Worm (Caenorhabditis elegans): Measurements from ENCODE around the gene cyn-7.

The cyn-7 gene

DNA sequence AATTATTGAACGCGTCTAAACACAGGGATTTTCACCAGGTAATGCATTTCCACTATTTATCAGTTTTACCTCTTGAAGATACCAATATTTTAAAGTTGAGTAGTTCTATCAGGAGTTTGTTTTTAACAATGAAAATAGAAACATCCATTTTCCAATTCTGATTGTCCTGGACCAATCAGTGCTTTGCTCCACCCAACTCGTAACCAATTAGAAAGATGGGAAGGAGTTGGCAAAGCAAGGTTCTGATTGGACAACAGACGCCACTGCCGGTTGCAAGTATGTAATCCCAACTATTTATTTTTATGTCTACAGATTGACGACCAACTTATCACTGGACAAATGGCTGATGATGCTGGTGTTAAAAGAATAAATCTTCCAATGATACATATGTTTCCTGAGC, 37.0 kb downstream of the cyn-7 start:
- TF ChIP-seq hlh-1 (tag; optimal IDR thresholded peaks at IDR 0.05), result no peak
- TF ChIP-seq ham-2 (GFP tag; optimal IDR thresholded peaks at IDR 0.05), result no peak

DNA sequence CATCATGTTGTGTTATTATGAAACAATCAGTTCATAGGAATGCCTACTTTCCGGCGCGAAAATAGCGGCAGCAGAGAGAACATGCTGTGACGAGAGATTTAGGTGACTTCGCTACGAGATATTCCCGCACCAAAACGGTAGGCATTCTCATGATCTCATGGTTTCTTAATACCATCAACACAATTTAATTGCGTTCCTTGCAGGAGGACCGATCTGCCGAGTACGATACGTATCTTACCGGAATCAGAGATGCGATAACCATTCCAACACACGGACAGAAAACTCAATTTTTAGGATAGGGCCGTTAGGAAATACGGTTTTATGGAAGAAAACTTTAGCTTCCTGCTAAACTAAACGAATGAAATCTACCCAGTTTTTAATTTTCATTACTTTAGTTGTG, 38.4 kb downstream of the cyn-7 start, which contains the start of gene T09F5.1:
T09F5.1 (plus strand) TSS at position 301 of the 400 bp plus-strand sequence.
- TF ChIP-seq nhr-12 (tag; optimal IDR thresholded peaks at IDR 0.05) (no peak), elt-1 (tag; optimal IDR thresholded peaks at IDR 0.05; ENCODE audit: borderline replicate concordance, insufficient read depth) (peak; percentile 60), sptf-1 (tag; optimal IDR thresholded peaks at IDR 0.05) (no peak)

DNA sequence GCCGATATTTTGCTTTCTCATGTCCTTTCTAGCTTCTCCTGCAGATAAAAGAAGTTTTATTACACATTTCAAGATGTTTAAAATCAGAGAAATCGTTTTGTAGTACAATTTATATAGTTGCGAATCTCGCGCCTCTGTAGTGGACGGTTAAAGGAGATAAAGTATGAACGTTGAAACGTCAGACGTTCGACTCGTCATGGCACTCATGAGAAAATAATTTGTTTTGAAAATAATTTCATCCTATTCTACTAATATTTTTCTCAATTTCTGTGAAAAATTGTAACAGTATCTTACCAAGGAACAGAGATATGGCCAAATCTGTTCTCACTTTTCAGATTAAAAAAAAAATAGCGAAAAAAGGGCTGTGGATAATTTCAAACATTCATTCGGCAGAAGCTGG, 39.4 kb downstream of the cyn-7 start, which contains the start of gene T09F5.20:
T09F5.20 (minus strand) TSS at position 101 of the 400 bp plus-strand sequence.
- TF ChIP-seq mab-5 (tag; optimal IDR thresholded peaks at IDR 0.05) (no peak), hlh-1 (tag; optimal IDR thresholded peaks at IDR 0.05) (no peak), unc-62 (GFP tag; optimal IDR thresholded peaks at IDR 0.05) (no peak), bed-3 (GFP tag; optimal IDR thresholded peaks at IDR 0.05) (no peak), elt-3 (tag; optimal IDR thresholded peaks at IDR 0.05) (no peak), ces-1 (GFP tag; optimal IDR thresholded peaks at IDR 0.05) (no peak), ceh-83 (GFP tag; optimal IDR thresholded peaks at IDR 0.05) (no peak), nhr-237 (tag; optimal IDR thresholded peaks at IDR 0.05) (no peak), ztf-11 (tag; optimal IDR thresholded peaks at IDR 0.05) (no peak), snpc-4 (tag; optimal IDR thresholded peaks at IDR 0.05) (no peak), nhr-12 (tag; optimal IDR thresholded peaks at IDR 0.05) (no peak), mls-2 (tag; optimal IDR thresholded peaks at IDR 0.05) (no peak), ham-2 (GFP tag; optimal IDR thresholded peaks at IDR 0.05) (no peak), drap-1 (GFP tag; optimal IDR thresholded peaks at IDR 0.05) (no peak)

DNA sequence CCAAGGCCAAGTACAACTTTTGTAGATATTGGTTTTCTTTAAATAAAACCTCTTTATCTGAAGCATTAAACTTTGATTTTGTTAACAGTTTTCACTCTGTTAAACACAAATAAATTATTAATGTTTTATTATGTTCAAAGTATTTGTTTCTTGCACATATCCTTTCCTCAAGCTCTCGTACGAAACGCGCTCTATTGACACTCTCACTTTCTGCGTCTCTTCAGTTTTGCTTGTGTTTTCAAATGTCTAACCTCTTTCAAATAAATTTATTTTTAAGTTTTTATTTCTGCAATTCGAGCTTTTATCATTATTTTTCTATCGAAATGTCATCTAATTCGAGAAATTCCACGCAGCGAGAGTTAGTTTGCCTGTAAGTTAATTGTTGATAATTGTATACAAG, 43.4 kb downstream of the cyn-7 start, which contains the start of gene K08F9.4:
K08F9.4 (plus strand) TSS at position 222 of the 400 bp plus-strand sequence.
- TF ChIP-seq tbx-8 (GFP tag; optimal IDR thresholded peaks at IDR 0.05) (no peak), bed-3 (GFP tag; optimal IDR thresholded peaks at IDR 0.05) (no peak), sem-2 (GFP tag; optimal IDR thresholded peaks at IDR 0.05) (no peak), zip-8 (tag; optimal IDR thresholded peaks at IDR 0.05) (no peak), lsy-2 (tag; optimal IDR thresholded peaks at IDR 0.05) (peak; percentile 55), blmp-1 (tag; optimal IDR thresholded peaks at IDR 0.05) (peak; percentile 98), ceh-83 (GFP tag; optimal IDR thresholded peaks at IDR 0.05) (no peak), nhr-76 (tag; optimal IDR thresholded peaks at IDR 0.05) (no peak), mab-5 (tag; optimal IDR thresholded peaks at IDR 0.05) (no peak), ztf-11 (tag; optimal IDR thresholded peaks at IDR 0.05) (no peak), ceh-43 (GFP tag; optimal IDR thresholded peaks at IDR 0.05) (no peak), hlh-1 (tag; optimal IDR thresholded peaks at IDR 0.05) (peak; percentile 2), M03D4.4 (tag; optimal IDR thresholded peaks at IDR 0.05) (no peak), lin-13 (tag; optimal IDR thresholded peaks at IDR 0.05) (no peak), mls-2 (tag; optimal IDR thresholded peaks at IDR 0.05) (no peak), pha-4 (tag; optimal IDR thresholded peaks at IDR 0.05) (peak; percentile 73), ces-1 (GFP tag; optimal IDR thresholded peaks at IDR 0.05) (peak; percentile 59), nhr-28 (tag; optimal IDR thresholded peaks at IDR 0.05) (no peak), lin-32 (GFP tag; optimal IDR thresholded peaks at IDR 0.05) (no peak), unc-120 (tag; optimal IDR thresholded peaks at IDR 0.05; ENCODE audit: poor library complexity, severe bottlenecking) (no peak), cnd-1 (tag; optimal IDR thresholded peaks at IDR 0.05) (no peak), mep-1 (tag; optimal IDR thresholded peaks at IDR 0.05) (peak; percentile 63), ceh-39 (tag; optimal IDR thresholded peaks at IDR 0.05) (no peak), nhr-12 (tag; optimal IDR thresholded peaks at IDR 0.05) (no peak), unc-62 (GFP tag; optimal IDR thresholded peaks at IDR 0.05) (no peak), nhr-2 (tag; optimal IDR thresholded peaks at IDR 0.05) (no peak), ham-2 (GFP tag; optimal IDR thresholded peaks at IDR 0.05) (no peak), elt-3 (tag; optimal IDR thresholded peaks at IDR 0.05) (no peak), flh-1 (GFP tag; optimal IDR thresholded peaks at IDR 0.05) (no peak), drap-1 (GFP tag; optimal IDR thresholded peaks at IDR 0.05) (no peak)

Measured in whole organism, mixed stage, embryonic.